Fruit fly (Drosophila melanogaster): Measurements from ENCODE around the gene CG14506.
A peak's percentile ranks its signal among the peaks of the same experiment; 100 is the strongest.

CG14506 gene

dm6 chr3R:29256811-29257439 is 40.1 kb downstream of the CG14506 start:
- TF ChIP-seq ATbp (GFP tag; optimal IDR thresholded peaks at IDR 0.05) (no peak), lbe (GFP tag; optimal IDR thresholded peaks at IDR 0.05) (peak; percentile 81), CG11504 (tag; optimal IDR thresholded peaks at IDR 0.05) (no peak), CG2875 (GFP tag; optimal IDR thresholded peaks at IDR 0.05) (no peak), trh (GFP tag; optimal IDR thresholded peaks at IDR 0.05) (no peak), gcm (GFP tag; optimal IDR thresholded peaks at IDR 0.05) (no peak), CG4730 (GFP tag; IDR thresholded peaks at IDR 0.05) (0 out of 2 replicates have a peak, but pooled peaks have one; percentile 11), CG18011 (GFP tag; optimal IDR thresholded peaks at IDR 0.05) (no peak), grn (GFP tag; optimal IDR thresholded peaks at IDR 0.05) (no peak), kni (GFP tag; optimal IDR thresholded peaks at IDR 0.05) (no peak), rib (GFP tag; IDR thresholded peaks at IDR 0.05) (no peak), CG8359 (GFP tag; optimal IDR thresholded peaks at IDR 0.05; ENCODE audit: borderline replicate concordance) (no peak), mam (GFP tag; optimal IDR thresholded peaks at IDR 0.05) (no peak), chinmo (GFP tag; IDR thresholded peaks at IDR 0.05; ENCODE audit: partially characterized antibody) (no peak), pita (GFP tag; optimal IDR thresholded peaks at IDR 0.05) (no peak), CG7928 (GFP tag; optimal IDR thresholded peaks at IDR 0.05) (no peak), sisA (GFP tag; IDR thresholded peaks at IDR 0.05) (no peak), pnt (GFP tag; optimal IDR thresholded peaks at IDR 0.05) (no peak), CG6689 (GFP tag; IDR thresholded peaks at IDR 0.05) (peak; percentile 39; the same call in 1 of the 2 replicates), CG2129 (GFP tag; IDR thresholded peaks at IDR 0.05; ENCODE audit: partially characterized antibody) (no peak), Mes4 (GFP tag; optimal IDR thresholded peaks at IDR 0.05) (no peak), CHES-1-like (GFP tag; optimal IDR thresholded peaks at IDR 0.05) (no peak), CG8388 (GFP tag; optimal IDR thresholded peaks at IDR 0.05) (no peak), pzg (GFP tag; optimal IDR thresholded peaks at IDR 0.05) (no peak), ap (GFP tag; IDR thresholded peaks at IDR 0.05) (no peak), sens-2 (GFP tag; IDR thresholded peaks at IDR 0.05) (no peak), PHDP (tag; optimal IDR thresholded peaks at IDR 0.05) (no peak), jigr1 (GFP tag; IDR thresholded peaks at IDR 0.05) (no peak), gcm2 (GFP tag; optimal IDR thresholded peaks at IDR 0.05) (no peak), CG16815 (GFP tag; optimal IDR thresholded peaks at IDR 0.05) (no peak), Hmr (GFP tag; optimal IDR thresholded peaks at IDR 0.05) (no peak), hb (GFP tag; IDR thresholded peaks at IDR 0.05; ENCODE audit: partially characterized antibody) (no peak), CG30403 (GFP tag; optimal IDR thresholded peaks at IDR 0.05) (no peak), inv (GFP tag; IDR thresholded peaks at IDR 0.05; ENCODE audit: partially characterized antibody) (no peak), CG17359 (tag; optimal IDR thresholded peaks at IDR 0.05) (no peak), sr (GFP tag; IDR thresholded peaks at IDR 0.05) (no peak), zfh1 (GFP tag; IDR thresholded peaks at IDR 0.05) (peak; percentile 51; the same call in 1 of the 3 replicates), Drgx (GFP tag; IDR thresholded peaks at IDR 0.05) (peak; percentile 56), tll (GFP tag; optimal IDR thresholded peaks at IDR 0.05) (no peak), YL-1 (GFP tag; optimal IDR thresholded peaks at IDR 0.05) (no peak), GATAe (GFP tag; conservative IDR thresholded peaks at IDR 0.05) (no peak), corto (GFP tag; optimal IDR thresholded peaks at IDR 0.05) (no peak), CG16863 (GFP tag; optimal IDR thresholded peaks at IDR 0.05) (no peak), sens (GFP tag) (peak; percentile 61), Ets65A (GFP tag) (peak; percentile 61), CG3995 (GFP tag; optimal IDR thresholded peaks at IDR 0.05) (no peak), twi (tag; optimal IDR thresholded peaks at IDR 0.05) (no peak), CG12219 (GFP tag; optimal IDR thresholded peaks at IDR 0.05) (no peak), nom (GFP tag; optimal IDR thresholded peaks at IDR 0.05) (peak; percentile 26), CG8089 (GFP tag; optimal IDR thresholded peaks at IDR 0.05) (no peak)

Measured in whole organism, embryonic.